Worm (Caenorhabditis elegans) whole organism, L2 larva: ENCODE data around the gene srw-89.

Source experiments
- F13H6.1 ChIP-seq: sonication (generic microtip); optimal IDR thresholded peaks from 2 replicates; lab custom pipeline; 2016; ENCODE audit warnings: missing genetic modification characterization, missing compliant biosample characterization
- blmp-1 ChIP-seq: sonication (generic microtip); optimal IDR thresholded peaks from 2 replicates; lab custom pipeline; 2017; ENCODE audit warnings: missing genetic modification characterization, mild to moderate bottlenecking, missing compliant biosample characterization, antibody characterized with exemption, moderate library complexity; ENCODE audit not compliant: insufficient read depth
- elt-3 ChIP-seq: sonication (generic microtip); optimal IDR thresholded peaks from 2 replicates; lab custom pipeline; 2017; ENCODE audit warnings: missing biosample characterization, missing genetic modification characterization
- lin-39 ChIP-seq: fragments of 150-350 bp; optimal IDR thresholded peaks from 2 replicates; lab custom pipeline; 2014; ENCODE audit warnings: missing biosample characterization, missing genetic modification reagents, missing genetic modification characterization
- lsy-2 ChIP-seq, 2 experiments: fragments of 150-350 bp in 1 of 2; sonication (generic microtip) in 1 of 2; optimal IDR thresholded peaks; 2 replicates each; lab custom pipeline; 2014 to 2017; ENCODE audit warnings: missing biosample characterization in 2 of 2, missing genetic modification characterization in 2 of 2
- nhr-12 ChIP-seq: fragments of 150-350 bp; optimal IDR thresholded peaks from 2 replicates; lab custom pipeline; 2014; ENCODE audit warnings: missing biosample characterization, missing genetic modification characterization
- unc-55 ChIP-seq: fragments of 150-350 bp; sonication (generic microtip); optimal IDR thresholded peaks from 3 replicates; lab custom pipeline; 2014; ENCODE audit warnings: missing biosample characterization, missing genetic modification reagents, missing genetic modification characterization
- ztf-1 ChIP-seq: fragments of 200-800 bp; sonication (Bioruptor generic); conservative IDR thresholded peaks from 2 replicates; pipeline ENCODE4 v1.3.6; 2022; ENCODE audit warnings: missing genetic modification characterization, missing compliant biosample characterization

DNA sequence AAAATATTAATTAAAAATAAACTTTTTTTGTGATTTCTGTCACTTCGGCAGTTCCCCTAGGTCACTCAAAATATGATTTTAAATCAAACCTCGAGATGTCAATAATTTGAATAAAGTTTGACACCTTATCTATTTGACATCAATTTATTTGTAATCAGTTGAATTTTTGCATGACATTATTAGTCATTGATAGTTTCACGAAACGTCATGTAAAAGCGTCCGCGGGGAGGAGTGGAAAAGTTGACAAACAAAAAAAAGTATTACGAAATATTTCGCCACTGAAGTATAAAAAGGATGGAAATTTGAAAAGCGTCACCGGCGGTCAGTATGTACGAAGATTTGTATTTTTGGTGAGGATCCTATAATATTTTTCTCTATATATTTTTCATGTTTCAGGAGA, 7.9 kb downstream of the srw-89 start, which contains the start of gene K09D9.1:
- TF ChIP-seq lsy-2 (tag; optimal IDR thresholded peaks at IDR 0.05; lab: Kevin White, UChicago) (no peak), blmp-1 (tag; lab: Kevin White, UChicago) (no peak), unc-55 (GFP tag; lab: Kevin White, UChicago) (no peak), nhr-12 (tag; lab: Kevin White, UChicago) (no peak), ztf-1 (no peak), lin-39 (no peak), elt-3 (tag; lab: Kevin White, UChicago) (no peak), F13H6.1 (tag; lab: Kevin White, UChicago) (no peak)
